Fruit fly (Drosophila melanogaster) Kc167 (cell line): ENCODE measurements around the gene MetRS-m.

Source experiments
- Myc ChIP-seq: fragments of >200 bp; optimal IDR thresholded peaks from 2 replicates; lab custom pipeline; 2017; ENCODE audit warnings: missing external identifiers
- Sin3A ChIP-seq: fragments of >200 bp; optimal IDR thresholded peaks from 2 replicates; lab custom pipeline; 2018; ENCODE audit warnings: missing external identifiers
- h ChIP-seq: fragments of >200 bp; optimal IDR thresholded peaks from 3 replicates; lab custom pipeline; 2018; ENCODE audit warnings: missing external identifiers
- insv ChIP-seq: fragments of >200 bp; optimal IDR thresholded peaks from 3 replicates; lab custom pipeline; 2018; ENCODE audit warnings: missing external identifiers
- psq ChIP-seq: fragments of >200 bp; optimal IDR thresholded peaks from 2 replicates; lab custom pipeline; 2017; ENCODE audit warnings: missing external identifiers
- ttk ChIP-seq: sonication (Bioruptor generic); optimal IDR thresholded peaks from 2 replicates; lab custom pipeline; 2017; ENCODE audit warnings: missing external identifiers

DNA sequence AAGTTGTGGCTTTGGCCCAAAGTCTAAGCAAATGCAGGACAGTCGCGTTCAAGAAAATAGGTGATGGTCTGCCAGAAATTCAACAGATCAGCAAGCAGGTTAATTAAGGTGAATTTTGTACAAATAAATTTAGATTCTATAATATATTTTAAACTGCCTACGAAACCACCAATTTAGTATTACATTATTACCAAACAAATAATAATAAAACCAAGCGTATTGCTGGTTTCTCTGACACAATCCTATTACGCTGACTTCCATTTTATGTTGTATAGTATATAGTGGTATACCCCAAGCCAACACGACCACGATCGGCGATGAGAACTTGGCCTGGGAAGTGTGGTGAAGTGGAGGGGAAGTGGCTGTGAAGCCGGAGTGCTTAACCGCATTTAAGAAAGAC lies 31.6 kb upstream of the MetRS-m start:
- TF ChIP-seq h: no peak
- TF ChIP-seq ttk (lab: Kevin White, UChicago): no peak
- TF ChIP-seq Sin3A (lab: Kevin White, UChicago): no peak
- no peak for TF ChIP-seq Myc
- TF ChIP-seq insv (lab: Kevin White, UChicago): no peak
- TF ChIP-seq psq (lab: Kevin White, UChicago): no peak
